Worm (Caenorhabditis elegans) whole organism, L3 larva: ENCODE measurements around the gene B0495.5.

Experiments used
- R02D3.7 ChIP-seq: fragments of 150-350 bp; optimal IDR thresholded peaks from 2 replicates; lab custom pipeline; 2014; ENCODE audit warnings: missing biosample characterization, missing genetic modification characterization
- aly-2 ChIP-seq: fragments of 150-350 bp; optimal IDR thresholded peaks from 2 replicates; lab custom pipeline; 2014; ENCODE audit warnings: missing biosample characterization, missing genetic modification characterization
- ama-1 ChIP-seq: fragments of 150-350 bp; optimal IDR thresholded peaks from 2 replicates; lab custom pipeline; 2018
- ceh-16 ChIP-seq: sonication (generic microtip); optimal IDR thresholded peaks from 2 replicates; lab custom pipeline; 2017; ENCODE audit warnings: missing biosample characterization, missing genetic modification characterization
- ceh-28 ChIP-seq: fragments of 150-350 bp; optimal IDR thresholded peaks from 2 replicates; lab custom pipeline; 2014; ENCODE audit warnings: missing biosample characterization, missing genetic modification reagents, missing genetic modification characterization
- egl-27 ChIP-seq: sonication (generic microtip); optimal IDR thresholded peaks from 4 replicates; lab custom pipeline; 2017; ENCODE audit warnings: missing biosample characterization, missing genetic modification reagents, missing genetic modification characterization
- egl-5 ChIP-seq: fragments of 150-350 bp; optimal IDR thresholded peaks from 2 replicates; lab custom pipeline; 2017; ENCODE audit warnings: missing biosample characterization, missing genetic modification reagents, missing genetic modification characterization, inconsistent platforms
- elt-1 ChIP-seq: fragments of 150-350 bp; optimal IDR thresholded peaks from 2 replicates; lab custom pipeline; 2014; ENCODE audit warnings: missing biosample characterization, missing genetic modification characterization
- elt-2 ChIP-seq: sonication (generic microtip); optimal IDR thresholded peaks from 2 replicates; lab custom pipeline; 2016; ENCODE audit warnings: missing genetic modification reagents, mild to moderate bottlenecking, missing genetic modification characterization, missing compliant biosample characterization
- elt-3 ChIP-seq, 3 experiments: fragments of 150-350 bp in 1 of 3; sonication (generic microtip) in 2 of 3; optimal IDR thresholded peaks; 2 replicates in 2 of 3; 4 replicates in 1 of 3; lab custom pipeline; 2014 to 2017; ENCODE audit warnings: missing biosample characterization in 3 of 3, missing genetic modification characterization in 3 of 3
- eor-1 ChIP-seq, 2 experiments: fragments of 150-350 bp; optimal IDR thresholded peaks; 2 replicates each; lab custom pipeline; 2014 to 2018; ENCODE audit warnings: missing biosample characterization in 2 of 2, missing genetic modification characterization in 2 of 2
- fkh-10 ChIP-seq: sonication (generic microtip); optimal IDR thresholded peaks from 2 replicates; lab custom pipeline; 2017; ENCODE audit warnings: missing biosample characterization, missing genetic modification reagents, missing genetic modification characterization
- hmg-11 ChIP-seq: sonication (generic microtip); optimal IDR thresholded peaks from 2 replicates; lab custom pipeline; 2016; ENCODE audit warnings: missing genetic modification characterization, missing compliant biosample characterization
- jun-1 ChIP-seq: fragments of 150-350 bp; optimal IDR thresholded peaks from 2 replicates; lab custom pipeline; 2014; ENCODE audit warnings: missing biosample characterization, missing genetic modification reagents, missing genetic modification characterization
- lin-15B ChIP-seq: fragments of 150-350 bp; optimal IDR thresholded peaks from 2 replicates; lab custom pipeline; 2014; ENCODE audit warnings: missing biosample characterization, missing genetic modification characterization
- lin-39 ChIP-seq: fragments of 150-350 bp; optimal IDR thresholded peaks from 2 replicates; lab custom pipeline; 2018; ENCODE audit warnings: missing biosample characterization, missing genetic modification reagents, missing genetic modification characterization
- lsy-12 ChIP-seq: sonication (generic microtip); optimal IDR thresholded peaks from 2 replicates; lab custom pipeline; 2016; ENCODE audit warnings: mild to moderate bottlenecking, missing genetic modification characterization, missing compliant biosample characterization
- mdl-1 ChIP-seq: fragments of 150-350 bp; optimal IDR thresholded peaks from 2 replicates; lab custom pipeline; 2014; ENCODE audit warnings: missing biosample characterization, missing genetic modification characterization
- mml-1 ChIP-seq: fragments of 150-350 bp; sonication (generic microtip); optimal IDR thresholded peaks from 3 replicates; lab custom pipeline; 2014; ENCODE audit warnings: missing biosample characterization, missing genetic modification characterization
- nfya-1 ChIP-seq: sonication (generic microtip); optimal IDR thresholded peaks from 2 replicates; lab custom pipeline; 2017; ENCODE audit warnings: missing genetic modification characterization, mild to moderate bottlenecking, missing compliant biosample characterization, antibody characterized with exemption, moderate library complexity; ENCODE audit not compliant: insufficient read depth
- nhr-11 ChIP-seq: fragments of 150-350 bp; optimal IDR thresholded peaks from 2 replicates; lab custom pipeline; 2014; ENCODE audit warnings: missing biosample characterization, missing genetic modification characterization
- nhr-12 ChIP-seq: fragments of 150-350 bp; optimal IDR thresholded peaks from 2 replicates; lab custom pipeline; 2014; ENCODE audit warnings: missing biosample characterization, missing genetic modification characterization
- nhr-237 ChIP-seq: fragments of 150-350 bp; optimal IDR thresholded peaks from 2 replicates; lab custom pipeline; 2014; ENCODE audit warnings: missing biosample characterization, missing genetic modification characterization
- nhr-28 ChIP-seq: fragments of 150-350 bp; optimal IDR thresholded peaks from 2 replicates; lab custom pipeline; 2014; ENCODE audit warnings: missing biosample characterization, missing genetic modification characterization
- nhr-43 ChIP-seq: sonication (generic microtip); optimal IDR thresholded peaks from 2 replicates; lab custom pipeline; 2016; ENCODE audit warnings: mild to moderate bottlenecking, missing genetic modification characterization, missing compliant biosample characterization; ENCODE audit not compliant: poor library complexity, severe bottlenecking
- nhr-76 ChIP-seq: fragments of 150-350 bp; sonication (generic microtip); optimal IDR thresholded peaks from 5 replicates; lab custom pipeline; 2014; ENCODE audit warnings: missing biosample characterization, missing genetic modification characterization
- nhr-77 ChIP-seq: fragments of 150-350 bp; optimal IDR thresholded peaks from 2 replicates; lab custom pipeline; 2014; ENCODE audit warnings: missing biosample characterization, missing genetic modification characterization
- pha-4 ChIP-seq: fragments of 150-350 bp; optimal IDR thresholded peaks from 2 replicates; lab custom pipeline; 2014; ENCODE audit warnings: missing biosample characterization, missing genetic modification reagents, missing genetic modification characterization
- pqm-1 ChIP-seq: fragments of 150-350 bp; optimal IDR thresholded peaks from 2 replicates; lab custom pipeline; 2017; ENCODE audit warnings: missing biosample characterization, missing genetic modification characterization, inconsistent platforms
- sea-2 ChIP-seq: fragments of 150-350 bp; sonication (generic microtip); optimal IDR thresholded peaks from 4 replicates; lab custom pipeline; 2014; ENCODE audit warnings: missing biosample characterization, missing genetic modification reagents, missing genetic modification characterization
- skn-1 ChIP-seq: fragments of 150-350 bp; optimal IDR thresholded peaks from 2 replicates; lab custom pipeline; 2014; ENCODE audit warnings: missing biosample characterization, missing genetic modification characterization
- snpc-4 ChIP-seq: fragments of 150-350 bp; optimal IDR thresholded peaks from 2 replicates; lab custom pipeline; 2014; ENCODE audit warnings: missing biosample characterization, missing genetic modification characterization
- tbx-2 ChIP-seq: sonication (generic microtip); optimal IDR thresholded peaks from 2 replicates; lab custom pipeline; 2016; ENCODE audit warnings: mild to moderate bottlenecking, missing genetic modification characterization, missing compliant biosample characterization
- unc-39 ChIP-seq: sonication (generic microtip); optimal IDR thresholded peaks from 4 replicates; lab custom pipeline; 2017; ENCODE audit warnings: missing biosample characterization, missing genetic modification characterization
- zag-1 ChIP-seq: fragments of 150-350 bp; optimal IDR thresholded peaks from 2 replicates; lab custom pipeline; 2014; ENCODE audit warnings: missing biosample characterization, missing genetic modification characterization
- ztf-11 ChIP-seq: fragments of 150-350 bp; optimal IDR thresholded peaks from 2 replicates; lab custom pipeline; 2014; ENCODE audit warnings: missing biosample characterization, missing genetic modification characterization
- ztf-4 ChIP-seq: fragments of 150-350 bp; optimal IDR thresholded peaks from 2 replicates; lab custom pipeline; 2014; ENCODE audit warnings: missing biosample characterization, missing genetic modification characterization

B0495.5 gene

ce11 chrII:7698406-7698805 is at the start of gene B0495.5:
Gene B0495.5, minus strand, starts transcription at chrII:7698506.
- TF ChIP-seq ceh-28 (tag; lab: Kevin White, UChicago) (no peak), elt-2 (tag; lab: Kevin White, UChicago) (no peak), fkh-10 (GFP tag; lab: Kevin White, UChicago) (no peak), lsy-12 (tag; lab: Kevin White, UChicago) (no peak), nfya-1 (tag; lab: Kevin White, UChicago) (no peak), nhr-77 (tag; lab: Kevin White, UChicago) (no peak), zag-1 (tag; lab: Kevin White, UChicago) (no peak), nhr-28 (tag; lab: Kevin White, UChicago) (no peak), aly-2 (tag; lab: Kevin White, UChicago) (no peak), tbx-2 (tag; lab: Kevin White, UChicago) (no peak), mml-1 (tag; lab: Kevin White, UChicago) (no peak), snpc-4 (tag; lab: Kevin White, UChicago) (no peak), pqm-1 (tag; lab: Kevin White, UChicago) (no peak), nhr-43 (no peak), nhr-12 (no peak), mdl-1 (tag; lab: Kevin White, UChicago) (no peak), nhr-76 (no peak), nhr-11 (no peak), pha-4 (tag; lab: Kevin White, UChicago) (no peak)

DNA sequence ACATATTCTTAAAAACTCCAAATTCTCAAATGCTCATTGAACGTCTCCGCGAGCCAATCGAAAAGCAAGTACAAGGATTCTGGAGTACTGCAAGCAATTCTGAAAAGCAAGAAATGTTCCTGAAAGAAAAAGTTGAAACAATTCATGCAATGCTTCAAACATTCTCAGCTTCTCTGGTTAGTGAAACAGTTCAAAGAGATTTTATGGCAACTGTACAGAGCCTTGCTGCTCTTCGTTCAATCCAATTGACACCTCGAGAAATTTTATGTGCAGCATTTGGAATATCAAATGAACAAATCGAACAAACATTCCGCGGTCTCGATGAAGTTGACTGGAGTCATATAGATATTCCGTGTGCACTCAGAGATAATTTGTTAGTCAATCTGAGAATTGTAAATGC is 38.4 kb upstream of the B0495.5 start:
- no peak for TF ChIP-seq R02D3.7 (tag; lab: Kevin White, UChicago)
- TF ChIP-seq ceh-16 (tag; lab: Kevin White, UChicago) = no peak
- TF ChIP-seq nhr-43 = no peak

DNA sequence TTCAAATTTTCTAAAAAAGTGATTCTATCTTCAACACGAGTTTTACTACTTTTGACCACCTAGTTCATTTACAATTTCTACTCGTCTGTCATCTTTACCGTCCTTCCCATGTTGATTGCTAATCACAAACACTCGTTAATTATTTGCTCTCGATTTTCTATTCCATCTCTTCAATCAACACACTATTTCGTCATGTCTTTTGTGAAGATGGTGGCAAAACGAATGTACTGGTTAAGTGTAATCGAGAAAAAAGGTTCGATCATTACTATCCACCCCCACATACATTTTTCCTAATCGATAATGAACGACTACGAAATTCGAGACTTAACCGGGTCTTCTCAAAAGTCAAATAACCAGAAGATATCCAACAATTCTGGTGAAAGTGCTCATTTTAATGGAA is 26.3 kb upstream of the B0495.5 start, which contains the start of gene cpna-2:
cpna-2 (plus strand) TSS at position 301 of the 400 bp plus-strand sequence.
- no peak for TF ChIP-seq egl-27
- TF ChIP-seq nhr-28 (tag; lab: Kevin White, UChicago) = no peak
- no peak for TF ChIP-seq nhr-237 (tag; lab: Kevin White, UChicago)
- TF ChIP-seq zag-1 (tag; lab: Kevin White, UChicago) = no peak
- no peak for TF ChIP-seq ceh-16 (tag; lab: Kevin White, UChicago)
- no peak for TF ChIP-seq nhr-76
- no peak for TF ChIP-seq elt-1 (tag; lab: Kevin White, UChicago)
- no peak for TF ChIP-seq mdl-1 (tag; lab: Kevin White, UChicago)
- no peak for TF ChIP-seq ceh-28 (tag; lab: Kevin White, UChicago)
- TF ChIP-seq elt-3 (tag; optimal IDR thresholded peaks at IDR 0.05; lab: Kevin White, UChicago) = no peak
- TF ChIP-seq eor-1 (tag; optimal IDR thresholded peaks at IDR 0.05; lab: Kevin White, UChicago) = no peak
- TF ChIP-seq pqm-1 (tag; lab: Kevin White, UChicago) = no peak
- no peak for TF ChIP-seq hmg-11
- TF ChIP-seq nhr-12 = no peak
- TF ChIP-seq sea-2 (GFP tag; lab: Kevin White, UChicago) = no peak
- TF ChIP-seq unc-39 = no peak
- TF ChIP-seq ztf-4 (tag; lab: Kevin White, UChicago) = no peak
- no peak for TF ChIP-seq elt-2 (tag; lab: Kevin White, UChicago)
- TF ChIP-seq, all 47 proteins: peak for 0

DNA sequence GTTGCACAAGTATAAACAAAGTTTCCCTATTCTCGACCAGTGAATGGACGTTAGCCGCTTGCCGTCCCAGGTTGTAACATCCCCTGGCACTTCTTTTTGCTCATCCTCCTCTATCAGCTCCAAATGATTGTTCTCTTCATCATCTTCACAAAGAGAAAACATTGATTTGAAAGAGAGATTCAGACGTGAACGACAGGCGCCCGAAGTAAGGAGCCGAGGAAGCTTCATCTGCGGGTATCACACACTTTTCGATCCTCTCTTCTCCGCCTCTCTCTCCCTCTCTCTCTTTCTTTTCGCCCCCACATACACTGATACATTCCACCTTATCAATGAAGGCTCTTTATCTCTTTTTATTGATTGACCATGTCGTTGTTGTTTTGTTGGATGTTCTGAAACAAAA is 24.5 kb upstream of the B0495.5 start:
- TF ChIP-seq lin-15B (tag; lab: Kevin White, UChicago) (no peak), lsy-12 (tag; lab: Kevin White, UChicago) (no peak), pqm-1 (tag; lab: Kevin White, UChicago) (no peak), nhr-11 (no peak), ama-1 (lab: Kevin White, UChicago) (no peak), lin-39 (tag; lab: Kevin White, UChicago) (no peak), egl-5 (tag; lab: Kevin White, UChicago) (no peak), ceh-28 (tag; lab: Kevin White, UChicago) (no peak), skn-1 (tag; lab: Kevin White, UChicago) (no peak), jun-1 (tag; lab: Kevin White, UChicago) (no peak), ztf-11 (tag; lab: Kevin White, UChicago) (no peak)
